Worm (Caenorhabditis elegans) whole organism, late embryonic: Measurements from ENCODE around the gene str-214.

ENCODE experiments used
- C38D4.7 ChIP-seq: fragments of 200-800 bp; sonication (Bioruptor generic); optimal IDR thresholded peaks from 2 replicates; lab custom pipeline; 2018; ENCODE audit warnings: mild to moderate bottlenecking, missing genetic modification characterization, moderate library complexity, missing compliant biosample characterization
- F13H6.1 ChIP-seq: sonication (generic microtip); optimal IDR thresholded peaks from 2 replicates; lab custom pipeline; 2016; ENCODE audit warnings: missing genetic modification characterization, missing compliant biosample characterization
- K02D7.2 ChIP-seq: sonication (generic microtip); optimal IDR thresholded peaks from 2 replicates; lab custom pipeline; 2017; ENCODE audit warnings: mild to moderate bottlenecking, missing genetic modification characterization, missing compliant biosample characterization
- K09A11.1 ChIP-seq: sonication (generic microtip); optimal IDR thresholded peaks from 2 replicates; lab custom pipeline; 2017; ENCODE audit warnings: antibody characterized with exemption, mild to moderate bottlenecking, missing genetic modification characterization, missing compliant biosample characterization; ENCODE audit not compliant: insufficient read depth
- T23F11.4 ChIP-seq: fragments of 200-800 bp; sonication (Bioruptor generic); optimal IDR thresholded peaks from 2 replicates; lab custom pipeline; 2018; ENCODE audit warnings: mild to moderate bottlenecking, missing genetic modification characterization, missing compliant biosample characterization
- ahr-1 ChIP-seq: sonication (generic microtip); optimal IDR thresholded peaks from 2 replicates; lab custom pipeline; 2016; ENCODE audit warnings: missing genetic modification characterization, missing compliant biosample characterization
- ama-1 ChIP-seq: fragments of 150-350 bp; optimal IDR thresholded peaks from 2 replicates; lab custom pipeline; 2014
- ceh-14 ChIP-seq: sonication (generic microtip); optimal IDR thresholded peaks from 2 replicates; lab custom pipeline; 2016; ENCODE audit warnings: missing genotype, missing genetic modification characterization, missing compliant biosample characterization
- ceh-24 ChIP-seq: sonication (generic microtip); optimal IDR thresholded peaks from 2 replicates; lab custom pipeline; 2016; ENCODE audit warnings: mild to moderate bottlenecking, missing genetic modification characterization, missing compliant biosample characterization
- ceh-31 ChIP-seq: sonication (generic microtip); optimal IDR thresholded peaks from 2 replicates; lab custom pipeline; 2016; ENCODE audit warnings: missing genetic modification characterization, missing compliant biosample characterization
- ceh-34 ChIP-seq: sonication (generic microtip); optimal IDR thresholded peaks from 2 replicates; lab custom pipeline; 2016; ENCODE audit warnings: mild to moderate bottlenecking, missing genetic modification characterization, missing compliant biosample characterization
- ceh-48 ChIP-seq: sonication (generic microtip); optimal IDR thresholded peaks from 2 replicates; lab custom pipeline; 2016; ENCODE audit warnings: missing genetic modification characterization, inconsistent platforms, missing compliant biosample characterization
- ceh-6 ChIP-seq: fragments of 200-800 bp; sonication (Bioruptor generic); optimal IDR thresholded peaks from 2 replicates; lab custom pipeline; 2018; ENCODE audit warnings: mild to moderate bottlenecking, missing genetic modification characterization, missing compliant biosample characterization
- dve-1 ChIP-seq: sonication (generic microtip); optimal IDR thresholded peaks from 2 replicates; lab custom pipeline; 2017; ENCODE audit warnings: antibody characterized with exemption, mild to moderate bottlenecking, missing genetic modification characterization, missing compliant biosample characterization
- elt-2 ChIP-seq: sonication (generic microtip); optimal IDR thresholded peaks from 2 replicates; lab custom pipeline; 2016; ENCODE audit warnings: missing genetic modification reagents, missing genetic modification characterization, missing compliant biosample characterization
- ets-4 ChIP-seq: sonication (generic microtip); optimal IDR thresholded peaks from 2 replicates; lab custom pipeline; 2016; ENCODE audit warnings: missing genetic modification characterization, missing compliant biosample characterization
- eyg-1 ChIP-seq: sonication (generic microtip); optimal IDR thresholded peaks from 2 replicates; lab custom pipeline; 2016; ENCODE audit warnings: missing genotype, missing genetic modification characterization, missing compliant biosample characterization
- fkh-6 ChIP-seq: sonication (generic microtip); optimal IDR thresholded peaks from 2 replicates; lab custom pipeline; 2016; ENCODE audit warnings: missing genetic modification characterization, missing compliant biosample characterization
- gmeb-2 ChIP-seq: sonication (generic microtip); optimal IDR thresholded peaks from 2 replicates; lab custom pipeline; 2016; ENCODE audit warnings: missing genetic modification characterization, inconsistent platforms, missing compliant biosample characterization
- hlh-13 ChIP-seq: fragments of 200-800 bp; sonication (Bioruptor generic); optimal IDR thresholded peaks from 2 replicates; lab custom pipeline; 2018; ENCODE audit warnings: mild to moderate bottlenecking, missing genetic modification characterization, missing compliant biosample characterization
- hlh-15 ChIP-seq: sonication (generic microtip); optimal IDR thresholded peaks from 2 replicates; lab custom pipeline; 2016; ENCODE audit warnings: missing genetic modification characterization, missing compliant biosample characterization
- hlh-6 ChIP-seq: sonication (generic microtip); optimal IDR thresholded peaks from 2 replicates; lab custom pipeline; 2016; ENCODE audit warnings: missing genotype, missing genetic modification characterization, missing compliant biosample characterization
- hlh-8 ChIP-seq: sonication (generic microtip); optimal IDR thresholded peaks from 2 replicates; lab custom pipeline; 2016; ENCODE audit warnings: missing genotype, missing genetic modification characterization, missing compliant biosample characterization
- madf-2 ChIP-seq: sonication (generic microtip); optimal IDR thresholded peaks from 2 replicates; lab custom pipeline; 2017; ENCODE audit warnings: missing genetic modification characterization, missing compliant biosample characterization
- nfya-1 ChIP-seq: sonication (generic microtip); optimal IDR thresholded peaks from 2 replicates; lab custom pipeline; 2017; ENCODE audit warnings: missing genetic modification characterization, mild to moderate bottlenecking, missing compliant biosample characterization, antibody characterized with exemption, moderate library complexity
- nhr-11 ChIP-seq: fragments of 150-350 bp; optimal IDR thresholded peaks from 2 replicates; lab custom pipeline; 2014; ENCODE audit warnings: missing biosample characterization, missing genetic modification characterization
- nhr-232 ChIP-seq: sonication (generic microtip); optimal IDR thresholded peaks from 2 replicates; lab custom pipeline; 2016; ENCODE audit warnings: missing genetic modification characterization, missing compliant biosample characterization
- odd-2 ChIP-seq: sonication (generic microtip); optimal IDR thresholded peaks from 2 replicates; lab custom pipeline; 2017; ENCODE audit warnings: antibody characterized with exemption, mild to moderate bottlenecking, missing genetic modification characterization, missing compliant biosample characterization
- pat-9 ChIP-seq: fragments of 200-800 bp; sonication (Bioruptor generic); optimal IDR thresholded peaks from 2 replicates; lab custom pipeline; 2018; ENCODE audit warnings: mild to moderate bottlenecking, missing genetic modification characterization, moderate library complexity, missing compliant biosample characterization
- pax-1 ChIP-seq: fragments of 150-350 bp; optimal IDR thresholded peaks from 2 replicates; lab custom pipeline; 2014; ENCODE audit warnings: missing biosample characterization, missing genetic modification characterization
- pha-2 ChIP-seq: sonication (generic microtip); optimal IDR thresholded peaks from 2 replicates; lab custom pipeline; 2017; ENCODE audit warnings: mild to moderate bottlenecking, missing genetic modification characterization, missing compliant biosample characterization
- pros-1 ChIP-seq: fragments of 150-350 bp; optimal IDR thresholded peaks from 2 replicates; lab custom pipeline; 2014; ENCODE audit warnings: missing biosample characterization, missing genetic modification reagents, missing genetic modification characterization
- sox-2 ChIP-seq: fragments of 200-800 bp; sonication (Bioruptor generic); IDR thresholded peaks from 2 replicates; pipeline ENCODE4 v1.3.6; 2022; ENCODE audit warnings: missing genetic modification reagents, missing genetic modification characterization, missing compliant biosample characterization
- sox-4 ChIP-seq: sonication (generic microtip); optimal IDR thresholded peaks from 2 replicates; lab custom pipeline; 2017; ENCODE audit warnings: mild to moderate bottlenecking, missing genetic modification characterization, inconsistent platforms, missing compliant biosample characterization
- syd-9 ChIP-seq: sonication (generic microtip); optimal IDR thresholded peaks from 2 replicates; lab custom pipeline; 2016; ENCODE audit warnings: mild to moderate bottlenecking, missing genetic modification characterization, moderate library complexity, missing compliant biosample characterization
- tbx-2 ChIP-seq: sonication (generic microtip); optimal IDR thresholded peaks from 2 replicates; lab custom pipeline; 2016; ENCODE audit warnings: missing genetic modification characterization, missing compliant biosample characterization
- tbx-7 ChIP-seq: sonication (generic microtip); optimal IDR thresholded peaks from 2 replicates; lab custom pipeline; 2016; ENCODE audit warnings: missing genotype, missing genetic modification characterization, missing compliant biosample characterization
- unc-42 ChIP-seq: sonication (generic microtip); optimal IDR thresholded peaks from 2 replicates; lab custom pipeline; 2016; ENCODE audit warnings: missing genotype, missing genetic modification characterization, missing compliant biosample characterization
- unc-86 ChIP-seq: sonication (generic microtip); optimal IDR thresholded peaks from 2 replicates; lab custom pipeline; 2016; ENCODE audit warnings: missing genetic modification characterization, missing compliant biosample characterization
- zip-5 ChIP-seq: sonication (generic microtip); optimal IDR thresholded peaks from 2 replicates; lab custom pipeline; 2016; ENCODE audit warnings: missing genetic modification characterization, missing compliant biosample characterization
- ztf-16 ChIP-seq: sonication (generic microtip); optimal IDR thresholded peaks from 2 replicates; lab custom pipeline; 2017; ENCODE audit warnings: missing genetic modification characterization, missing compliant biosample characterization

str-214 gene

DNA sequence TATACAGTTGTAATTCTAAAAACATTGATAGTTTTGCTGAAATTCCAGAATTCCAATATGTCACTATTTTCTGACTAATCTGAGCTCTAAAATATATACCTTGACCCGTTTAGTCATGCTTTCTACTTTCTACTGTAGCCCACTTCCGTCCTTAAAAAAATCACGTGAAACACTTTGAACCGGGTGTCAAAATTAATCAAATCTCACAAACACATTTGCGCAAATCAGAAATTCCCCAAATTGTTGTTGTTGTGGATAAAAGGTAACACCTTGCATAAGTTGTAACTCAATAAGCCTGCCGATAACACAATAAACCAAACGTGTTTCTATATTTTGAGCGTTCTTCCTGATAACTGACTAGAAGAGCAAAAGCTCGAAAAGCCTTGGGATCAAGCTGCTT is 7.9 kb upstream of the str-214 start, which contains the start of gene srxa-7:
Gene srxa-7, plus strand, starts transcription at position 301 of the 400 bp plus-strand sequence.
- TF ChIP-seq unc-86 (tag; lab: Kevin White, UChicago), result no peak
- TF ChIP-seq T23F11.4 (GFP tag; lab: Kevin White, UChicago), result no peak
- no peak for TF ChIP-seq nhr-11 (tag; lab: Kevin White, UChicago)
- TF ChIP-seq madf-2 (tag; lab: Kevin White, UChicago), result no peak
- no peak for TF ChIP-seq elt-2 (tag; lab: Kevin White, UChicago)
- no peak for TF ChIP-seq ztf-16
- TF ChIP-seq hlh-6 (tag; lab: Kevin White, UChicago), result no peak
- TF ChIP-seq ets-4 (tag; lab: Kevin White, UChicago), result no peak
- no peak for TF ChIP-seq ceh-6 (GFP tag; lab: Kevin White, UChicago)
- no peak for TF ChIP-seq nhr-232 (tag; lab: Kevin White, UChicago)
- no peak for TF ChIP-seq syd-9 (tag; lab: Kevin White, UChicago)
- no peak for TF ChIP-seq ceh-14 (tag; lab: Kevin White, UChicago)
- TF ChIP-seq sox-4 (tag; lab: Kevin White, UChicago), result no peak
- TF ChIP-seq fkh-6, result no peak
- no peak for TF ChIP-seq pha-2 (tag; lab: Kevin White, UChicago)
- no peak for TF ChIP-seq ceh-24 (tag; lab: Kevin White, UChicago)

ce11 chrV:16308343-16308742 is 6.8 kb upstream of the str-214 start:
- TF ChIP-seq madf-2 (tag; lab: Kevin White, UChicago), result no peak
- TF ChIP-seq ama-1, result no peak
- TF ChIP-seq pat-9, result no peak
- no peak for TF ChIP-seq sox-2 (GFP tag; lab: Robert Waterston, UW)
- TF ChIP-seq ahr-1 (tag; lab: Kevin White, UChicago), result no peak
- TF ChIP-seq eyg-1, result no peak
- TF ChIP-seq pha-2 (tag; lab: Kevin White, UChicago), result no peak
- no peak for TF ChIP-seq nhr-232 (tag; lab: Kevin White, UChicago)
- TF ChIP-seq odd-2, result no peak
- no peak for TF ChIP-seq sox-4 (tag; lab: Kevin White, UChicago)
- TF ChIP-seq hlh-15 (tag; lab: Kevin White, UChicago), result no peak
- no peak for TF ChIP-seq unc-86 (tag; lab: Kevin White, UChicago)
- TF ChIP-seq ceh-14 (tag; lab: Kevin White, UChicago), result no peak
- no peak for TF ChIP-seq F13H6.1 (tag; lab: Kevin White, UChicago)
- TF ChIP-seq hlh-13 (GFP tag; lab: Kevin White, UChicago), result no peak
- no peak for TF ChIP-seq ceh-48 (tag; lab: Kevin White, UChicago)
- TF ChIP-seq tbx-2 (tag; lab: Kevin White, UChicago), result no peak

DNA sequence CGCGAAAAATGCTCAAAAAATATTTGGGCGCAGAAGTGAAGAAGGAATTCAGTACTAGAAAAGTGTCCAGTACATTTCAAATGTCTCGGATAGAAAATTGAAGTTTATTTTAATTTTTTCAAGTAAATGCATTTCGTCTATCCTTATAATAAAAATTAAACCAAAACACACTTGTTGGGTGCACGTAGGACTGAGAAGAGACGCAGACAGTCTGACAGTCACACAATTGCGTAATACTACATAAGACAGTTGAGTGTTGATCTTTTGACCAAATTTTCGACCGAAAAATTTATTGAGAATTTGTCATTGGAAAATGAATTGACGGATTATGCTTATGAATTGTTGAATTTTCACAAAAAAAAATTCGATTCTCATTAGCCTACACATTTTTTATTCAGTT is 5.6 kb upstream of the str-214 start, which contains the start of gene oac-7:
Gene oac-7, plus strand, starts transcription at position 283 of the 400 bp plus-strand sequence.
- TF ChIP-seq unc-42 (tag; lab: Kevin White, UChicago) (no peak), K02D7.2 (tag; lab: Kevin White, UChicago) (no peak), ceh-34 (no peak), hlh-13 (GFP tag; lab: Kevin White, UChicago) (no peak), ceh-31 (no peak), pha-2 (tag; lab: Kevin White, UChicago) (no peak), hlh-8 (no peak), ceh-6 (GFP tag; lab: Kevin White, UChicago) (no peak), syd-9 (tag; lab: Kevin White, UChicago) (no peak), ama-1 (no peak)

DNA sequence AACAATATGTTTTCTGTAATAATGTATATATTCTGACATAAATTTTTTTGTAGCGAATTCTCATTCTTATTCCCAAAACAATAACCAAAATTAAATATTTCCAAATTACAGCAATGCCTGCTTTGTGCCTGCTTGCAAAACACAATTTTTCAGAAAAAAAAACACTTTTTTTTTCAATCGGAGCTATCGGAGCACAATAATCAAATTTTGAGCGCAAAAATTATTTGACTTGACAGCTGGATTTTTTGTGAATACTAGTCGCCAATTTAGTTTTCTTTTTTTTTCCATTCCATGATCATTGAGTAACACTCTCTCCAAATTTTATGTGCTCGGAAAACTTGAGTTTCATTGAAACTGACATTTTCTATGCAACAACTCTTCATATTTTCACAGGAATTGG is 2.1 kb downstream of the str-214 start, which contains the start of gene srh-180:
Gene srh-180, plus strand, starts transcription at position 301 of the 400 bp plus-strand sequence.
- TF ChIP-seq nfya-1 (tag; lab: Kevin White, UChicago), result no peak
- no peak for TF ChIP-seq gmeb-2 (tag; lab: Kevin White, UChicago)
- no peak for TF ChIP-seq pax-1 (tag; lab: Kevin White, UChicago)
- TF ChIP-seq zip-5 (tag; lab: Kevin White, UChicago), result no peak
- TF ChIP-seq pros-1 (tag; lab: Kevin White, UChicago), result no peak
- TF ChIP-seq C38D4.7 (GFP tag; lab: Kevin White, UChicago), result no peak
- TF ChIP-seq hlh-15 (tag; lab: Kevin White, UChicago), result no peak
- TF ChIP-seq dve-1 (tag; lab: Kevin White, UChicago), result no peak
- TF ChIP-seq tbx-2 (tag; lab: Kevin White, UChicago), result no peak
- TF ChIP-seq ceh-6 (GFP tag; lab: Kevin White, UChicago), result no peak
- no peak for TF ChIP-seq tbx-7 (tag; lab: Kevin White, UChicago)
- TF ChIP-seq K09A11.1 (tag; lab: Kevin White, UChicago), result no peak
- TF ChIP-seq odd-2, result no peak
- TF ChIP-seq, all 69 proteins: peak for 0
